Worm (Caenorhabditis elegans): ENCODE measurements around the gene ugt-48.
A peak's percentile ranks its signal among the peaks of the same experiment; 100 is the strongest.

Gene ugt-48

DNA sequence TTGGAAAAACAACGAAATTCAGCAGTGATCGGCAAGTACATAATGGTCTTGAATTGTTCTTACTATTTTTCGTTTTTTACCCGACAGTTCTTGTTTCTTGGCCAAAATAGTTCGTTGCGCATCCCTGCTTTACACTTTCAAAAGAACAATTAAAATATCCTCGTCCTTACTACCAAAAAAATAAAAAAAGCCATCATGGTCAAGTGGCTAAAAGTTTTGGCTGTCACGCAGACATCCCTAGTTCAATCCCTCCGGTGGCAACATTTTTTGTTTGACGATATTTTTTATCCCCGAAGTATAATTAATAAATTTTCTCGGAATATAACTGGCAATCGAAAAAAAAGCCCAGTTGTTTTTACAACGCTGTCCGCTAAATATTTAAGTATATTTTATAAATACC is 44.0 kb upstream of the ugt-48 start (continued):
- TF ChIP-seq lin-38 (GFP tag; IDR thresholded peaks at IDR 0.05): peak; percentile 72
- TF ChIP-seq F44E2.7 (GFP tag; IDR thresholded peaks at IDR 0.05): 0 out of 2 replicates have a peak, but pooled peaks have one; percentile 19
- peak; percentile 76 for TF ChIP-seq nhr-111 (GFP tag; optimal IDR thresholded peaks at IDR 0.05)
- TF ChIP-seq daf-16 (GFP tag; optimal IDR thresholded peaks at IDR 0.05): peak in 1 of 2 experiments; percentile 27
- TF ChIP-seq daf-16 (tag; optimal IDR thresholded peaks at IDR 0.05): no peak
- peak; percentile 33 for TF ChIP-seq unc-130 (GFP tag; optimal IDR thresholded peaks at IDR 0.05)
- TF ChIP-seq Y105C5A.15 (GFP tag; IDR thresholded peaks at IDR 0.05): peak; percentile 99
- TF ChIP-seq daf-19 (GFP tag; conservative IDR thresholded peaks at IDR 0.05): peak; percentile 88
- peak; percentile 99 for TF ChIP-seq lim-7 (GFP tag; IDR thresholded peaks at IDR 0.05)

DNA sequence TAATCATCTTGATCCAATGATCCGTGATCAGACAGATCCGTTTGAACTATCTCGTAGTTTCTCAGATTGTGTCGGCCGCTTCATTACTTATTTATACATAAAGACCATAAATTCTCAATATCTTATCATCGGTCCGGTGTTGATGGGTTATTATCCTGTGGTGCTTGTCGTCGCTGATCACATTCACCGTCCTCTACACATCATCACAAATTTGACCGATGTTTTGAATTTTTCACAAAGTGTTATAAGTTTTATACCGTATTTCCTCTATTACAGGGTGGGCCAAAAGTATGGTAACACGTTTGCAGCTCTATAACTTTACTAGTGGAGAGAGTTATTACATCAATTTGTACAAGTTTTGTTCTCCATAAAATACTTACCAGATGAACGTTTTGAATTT is 40.1 kb upstream of the ugt-48 start:
- TF ChIP-seq aly-2 (tag; optimal IDR thresholded peaks at IDR 0.05) (no peak), madf-9 (GFP tag; conservative IDR thresholded peaks at IDR 0.05) (0 out of 2 replicates have a peak, but pooled peaks have one; percentile 20), nhr-41 (GFP tag; IDR thresholded peaks at IDR 0.05) (no peak), F26F4.8 (GFP tag; conservative IDR thresholded peaks at IDR 0.05) (0 out of 2 replicates have a peak, but pooled peaks have one; percentile 62), rbr-2 (tag; optimal IDR thresholded peaks at IDR 0.05) (no peak), tra-1 (GFP tag; IDR thresholded peaks at IDR 0.05) (no peak), F49E8.2 (tag; optimal IDR thresholded peaks at IDR 0.05; ENCODE audit: borderline replicate concordance) (peak; percentile 34), ceh-44 (GFP tag; IDR thresholded peaks at IDR 0.05) (peak; percentile 85), zfp-3 (GFP tag; conservative IDR thresholded peaks at IDR 0.05) (0 out of 2 replicates have a peak, but pooled peaks have one; percentile 29), lim-7 (GFP tag; IDR thresholded peaks at IDR 0.05) (peak; percentile 76), snpc-1.2 (GFP tag; IDR thresholded peaks at IDR 0.05) (peak; percentile 70), snpc-4 (tag; optimal IDR thresholded peaks at IDR 0.05) (peak; percentile 48), Y105C5A.15 (GFP tag; IDR thresholded peaks at IDR 0.05) (no peak), lin-38 (GFP tag; IDR thresholded peaks at IDR 0.05) (peak; percentile 70), mxl-3 (GFP tag; optimal IDR thresholded peaks at IDR 0.05) (no peak), Y48G9A.11 (GFP tag; IDR thresholded peaks at IDR 0.05) (peak; percentile 47; the same call in 1 of the 2 replicates)

DNA sequence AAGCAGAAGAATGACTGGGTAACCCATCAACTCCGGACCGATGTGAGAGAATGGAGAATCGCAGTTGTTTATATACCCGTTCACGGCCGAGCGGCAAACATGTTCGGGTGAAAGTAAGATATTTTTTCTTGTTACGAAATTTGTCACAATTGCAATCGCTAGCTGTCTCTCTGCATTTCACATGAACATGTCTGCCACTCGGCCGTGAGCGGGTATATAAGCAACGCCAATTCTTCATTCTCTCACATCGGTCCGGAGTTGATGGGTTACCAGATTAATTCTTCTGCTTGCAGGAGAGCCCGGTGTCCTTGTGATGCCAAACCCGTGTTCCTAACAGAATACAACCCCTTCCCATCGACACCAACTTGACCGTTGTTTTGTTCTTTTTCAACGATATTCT is 39.2 kb upstream of the ugt-48 start:
- TF ChIP-seq ZK546.5 (tag; optimal IDR thresholded peaks at IDR 0.05) (no peak), ztf-7 (tag; optimal IDR thresholded peaks at IDR 0.05) (no peak), F44E2.7 (GFP tag; IDR thresholded peaks at IDR 0.05) (no peak), nhr-76 (tag; optimal IDR thresholded peaks at IDR 0.05) (no peak), mdt-29 (GFP tag; IDR thresholded peaks at IDR 0.05) (no peak), nhr-41 (GFP tag; IDR thresholded peaks at IDR 0.05) (no peak), dmd-9 (GFP tag; IDR thresholded peaks at IDR 0.05) (no peak), lin-29 (GFP tag; IDR thresholded peaks at IDR 0.05) (no peak), unc-130 (GFP tag; optimal IDR thresholded peaks at IDR 0.05) (no peak), php-3 (GFP tag; IDR thresholded peaks at IDR 0.05) (no peak), aha-1 (tag) (no peak), mdl-1 (tag; optimal IDR thresholded peaks at IDR 0.05) (no peak), lim-7 (GFP tag; IDR thresholded peaks at IDR 0.05) (no peak), attf-4 (tag; optimal IDR thresholded peaks at IDR 0.05) (no peak), lsy-2 (tag; optimal IDR thresholded peaks at IDR 0.05) (peak in 1 of 2 experiments; percentile 53), hlh-30 (tag; optimal IDR thresholded peaks at IDR 0.05; ENCODE audit: insufficient read depth) (peak; percentile 51), snpc-1.2 (GFP tag; IDR thresholded peaks at IDR 0.05) (no peak), pqm-1 (tag; optimal IDR thresholded peaks at IDR 0.05) (no peak), dve-1 (tag; optimal IDR thresholded peaks at IDR 0.05; ENCODE audit: insufficient read depth) (peak; percentile 31), lin-13 (GFP tag; optimal IDR thresholded peaks at IDR 0.05) (no peak), nhr-111 (GFP tag; optimal IDR thresholded peaks at IDR 0.05) (no peak), zip-2 (tag; optimal IDR thresholded peaks at IDR 0.05) (peak; percentile 97), zfp-3 (GFP tag; conservative IDR thresholded peaks at IDR 0.05) (no peak), F37D6.2 (tag; optimal IDR thresholded peaks at IDR 0.05) (no peak), egl-27 (tag; optimal IDR thresholded peaks at IDR 0.05) (no peak), daf-16 (GFP tag; optimal IDR thresholded peaks at IDR 0.05) (peak; percentile 39 to 65), daf-16 (tag; optimal IDR thresholded peaks at IDR 0.05) (no peak), ceh-28 (tag; optimal IDR thresholded peaks at IDR 0.05) (no peak), spr-1 (tag; optimal IDR thresholded peaks at IDR 0.05) (no peak), ces-1 (GFP tag; optimal IDR thresholded peaks at IDR 0.05) (no peak), aly-2 (tag; optimal IDR thresholded peaks at IDR 0.05) (no peak), skn-1 (tag; optimal IDR thresholded peaks at IDR 0.05) (no peak), lin-38 (GFP tag; IDR thresholded peaks at IDR 0.05) (peak; percentile 57), R02D3.7 (tag; optimal IDR thresholded peaks at IDR 0.05) (no peak), Y5F2A.4 (GFP tag; optimal IDR thresholded peaks at IDR 0.05) (no peak), tra-1 (GFP tag; IDR thresholded peaks at IDR 0.05) (no peak), snpc-4 (tag; optimal IDR thresholded peaks at IDR 0.05) (peak; percentile 90)
